Fruit fly (Drosophila melanogaster): ENCODE results near the gene CG43342.

DNA sequence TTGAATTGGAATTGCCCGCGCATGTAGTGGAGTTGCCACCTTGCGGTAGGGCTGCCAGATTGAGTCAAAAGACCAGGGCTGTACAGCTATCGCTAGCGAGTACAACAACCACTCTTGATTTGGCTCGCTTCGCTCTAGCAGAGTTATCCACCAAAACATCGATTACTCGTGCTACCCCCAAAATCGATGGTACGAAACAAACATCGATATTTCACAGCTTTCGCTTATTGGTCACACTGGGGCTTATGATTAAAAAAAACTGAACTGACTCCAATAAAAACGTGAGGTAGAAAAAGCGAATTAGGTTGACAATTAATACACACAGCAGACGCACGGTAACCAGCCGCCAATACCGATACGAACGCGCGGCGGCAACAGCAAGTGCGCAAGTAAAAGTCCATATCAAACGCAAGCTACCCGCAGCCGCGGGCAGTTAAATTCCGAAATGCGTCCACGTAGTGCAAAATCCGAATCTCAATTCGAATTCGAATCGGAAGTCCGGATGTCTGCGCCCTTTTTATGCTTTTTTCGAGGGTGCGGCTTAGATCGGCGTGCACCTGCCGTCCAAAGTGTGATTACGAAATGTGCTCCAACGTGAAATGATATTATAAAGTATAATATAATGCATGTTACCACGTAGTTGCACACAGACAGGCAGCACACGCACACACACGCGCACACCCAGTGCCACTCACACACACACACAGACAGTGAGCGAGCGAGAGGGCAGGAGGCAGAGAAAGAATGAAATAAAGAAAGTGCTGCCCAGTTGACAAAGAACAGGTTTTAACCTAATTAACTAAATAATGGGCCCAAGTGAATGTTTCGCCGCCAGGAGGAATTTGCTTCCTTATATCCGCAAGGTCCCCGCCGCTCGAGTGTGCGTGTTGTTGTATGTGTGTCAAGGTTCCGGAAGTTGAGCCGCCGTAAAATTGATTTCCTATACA, 24.4 kb upstream of the CG43342 start, which contains the start of gene Sar1:
- TF ChIP-seq fd96Ca (GFP tag; IDR thresholded peaks at IDR 0.05) (no peak), CG9948 (tag; optimal IDR thresholded peaks at IDR 0.05) (no peak), EcR (GFP tag; optimal IDR thresholded peaks at IDR 0.05) (peak; percentile 79), CG8159 (tag; optimal IDR thresholded peaks at IDR 0.05) (no peak), CG14655 (GFP tag; optimal IDR thresholded peaks at IDR 0.05) (no peak), CG4496 (GFP tag; IDR thresholded peaks at IDR 0.05) (no peak), Snoo (tag; optimal IDR thresholded peaks at IDR 0.05) (peak; percentile 8), CG15710 (tag; optimal IDR thresholded peaks at IDR 0.05) (no peak), CG10348 (GFP tag; IDR thresholded peaks at IDR 0.05) (no peak)
